Fruit fly (Drosophila melanogaster): ENCODE measurements around the gene Octbeta1R.

Gene Octbeta1R

DNA sequence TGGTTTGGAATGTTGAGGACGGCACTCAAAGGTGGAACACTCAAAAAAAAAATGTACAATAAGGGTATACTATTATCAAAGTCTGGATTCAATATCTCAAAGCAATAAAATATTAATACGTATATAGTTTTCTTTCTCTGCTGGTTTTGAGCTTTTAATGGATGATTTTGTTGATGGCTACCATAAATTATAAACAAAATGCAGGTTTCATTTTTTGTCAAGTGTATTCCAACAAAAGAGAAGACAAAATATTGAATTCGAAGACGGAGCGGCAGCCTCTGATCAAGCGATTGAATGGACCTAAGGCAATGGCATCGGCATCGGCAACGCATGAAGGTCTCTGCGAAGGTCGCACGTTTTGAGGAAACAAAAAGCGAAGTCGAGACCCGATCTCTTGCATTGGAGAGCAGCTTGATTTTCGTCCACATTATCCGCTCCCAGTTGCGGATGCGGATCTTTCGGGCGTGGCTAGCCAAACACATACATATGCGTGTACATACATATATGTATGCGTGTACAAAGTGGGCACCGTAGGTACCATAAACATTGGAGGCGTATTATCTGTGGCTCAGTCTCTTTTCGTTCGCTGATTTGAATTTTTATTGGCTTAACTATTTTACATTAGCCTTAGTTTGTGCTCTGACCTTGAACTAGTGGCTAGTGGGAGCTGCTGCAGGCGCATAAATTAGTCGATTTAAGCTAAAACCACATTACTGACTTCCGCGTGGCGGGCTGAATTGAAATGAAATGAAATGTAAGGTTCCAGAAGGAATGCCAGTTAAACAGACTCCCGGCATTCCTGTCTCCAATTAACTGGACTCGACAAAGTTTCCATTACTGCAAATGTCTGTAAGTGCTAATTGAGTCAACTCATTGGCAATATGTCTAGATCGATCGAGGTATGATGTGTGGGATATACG is 39.7 kb downstream of the Octbeta1R start (continued):
- TF ChIP-seq tin (GFP tag; optimal IDR thresholded peaks at IDR 0.05) (peak; percentile 1), Dek (tag; optimal IDR thresholded peaks at IDR 0.05) (peak; percentile 9), rib (GFP tag; IDR thresholded peaks at IDR 0.05) (no peak), CoRest (tag; optimal IDR thresholded peaks at IDR 0.05) (peak; percentile 51), stc (GFP tag; IDR thresholded peaks at IDR 0.05) (peak; percentile 73), pan (optimal IDR thresholded peaks at IDR 0.05) (no peak), pan (GFP tag; optimal IDR thresholded peaks at IDR 0.05 in 1 of 2, IDR thresholded peaks at IDR 0.05 in 1 of 2) (peak in 1 of 2 experiments; percentile 70), scrt (GFP tag; optimal IDR thresholded peaks at IDR 0.05) (no peak), Side (GFP tag; optimal IDR thresholded peaks at IDR 0.05) (no peak), tup (GFP tag; optimal IDR thresholded peaks at IDR 0.05) (no peak), zen2 (GFP tag; IDR thresholded peaks at IDR 0.05; ENCODE audit: partially characterized antibody) (no peak), CG30403 (GFP tag; optimal IDR thresholded peaks at IDR 0.05) (peak; percentile 54), CG12236 (GFP tag; optimal IDR thresholded peaks at IDR 0.05) (no peak), az2 (GFP tag; optimal IDR thresholded peaks at IDR 0.05) (peak; percentile 29), CG12744 (GFP tag; optimal IDR thresholded peaks at IDR 0.05) (no peak), Lhr (GFP tag; optimal IDR thresholded peaks at IDR 0.05) (no peak), CG2120 (GFP tag; optimal IDR thresholded peaks at IDR 0.05) (peak; percentile 56), Antp (GFP tag; optimal IDR thresholded peaks at IDR 0.05) (no peak), sob (GFP tag; IDR thresholded peaks at IDR 0.05) (no peak), grn (GFP tag; optimal IDR thresholded peaks at IDR 0.05) (no peak), CG7556 (GFP tag; optimal IDR thresholded peaks at IDR 0.05) (peak; percentile 39), CG3726 (GFP tag; IDR thresholded peaks at IDR 0.05) (0 out of 3 replicates have a peak, but pooled peaks have one; percentile 31), mirr (GFP tag; optimal IDR thresholded peaks at IDR 0.05) (no peak), CG11723 (GFP tag; optimal IDR thresholded peaks at IDR 0.05) (no peak), CG12769 (tag; optimal IDR thresholded peaks at IDR 0.05) (peak; percentile 57), Camta (GFP tag; optimal IDR thresholded peaks at IDR 0.05) (no peak), CG15269 (tag; optimal IDR thresholded peaks at IDR 0.05) (peak; percentile 79), Stat92E (GFP tag; optimal IDR thresholded peaks at IDR 0.05) (no peak), CG8944 (GFP tag; optimal IDR thresholded peaks at IDR 0.05) (no peak), CG15073 (GFP tag; optimal IDR thresholded peaks at IDR 0.05) (no peak), CG6272 (GFP tag; IDR thresholded peaks at IDR 0.05) (no peak), CG10565 (GFP tag; optimal IDR thresholded peaks at IDR 0.05) (no peak), CG11093 (GFP tag; IDR thresholded peaks at IDR 0.05) (no peak; the same call in 2 of the 3 replicates), en (GFP tag; optimal IDR thresholded peaks at IDR 0.05) (no peak), CG10979 (tag; optimal IDR thresholded peaks at IDR 0.05) (peak; percentile 44), Gug (GFP tag; IDR thresholded peaks at IDR 0.05) (no peak), ranshi (GFP tag; IDR thresholded peaks at IDR 0.05) (peak; percentile 46; the same call in 1 of the 2 replicates), Lpt (GFP tag; optimal IDR thresholded peaks at IDR 0.05) (no peak), slbo (GFP tag; IDR thresholded peaks at IDR 0.05) (peak; percentile 47; the same call in 1 of the 2 replicates), btn (GFP tag; optimal IDR thresholded peaks at IDR 0.05) (no peak), Bteb2 (GFP tag; optimal IDR thresholded peaks at IDR 0.05) (peak; percentile 5), Abd-B (GFP tag; optimal IDR thresholded peaks at IDR 0.05) (peak; percentile 17), sqz (GFP tag; optimal IDR thresholded peaks at IDR 0.05) (peak; percentile 10), chm (GFP tag; IDR thresholded peaks at IDR 0.05) (0 out of 2 replicates have a peak, but pooled peaks have one; percentile 6), pita (GFP tag; optimal IDR thresholded peaks at IDR 0.05) (no peak), CG13424 (tag; optimal IDR thresholded peaks at IDR 0.05) (peak; percentile 48), CG1603 (tag; optimal IDR thresholded peaks at IDR 0.05) (peak; percentile 4), bsh (GFP tag; optimal IDR thresholded peaks at IDR 0.05) (peak in 1 of 2 experiments; percentile 39), CG9727 (GFP tag; optimal IDR thresholded peaks at IDR 0.05) (peak; percentile 24)
